Fruit fly (Drosophila melanogaster): ENCODE results near the gene CG32320.

Gene CG32320

DNA sequence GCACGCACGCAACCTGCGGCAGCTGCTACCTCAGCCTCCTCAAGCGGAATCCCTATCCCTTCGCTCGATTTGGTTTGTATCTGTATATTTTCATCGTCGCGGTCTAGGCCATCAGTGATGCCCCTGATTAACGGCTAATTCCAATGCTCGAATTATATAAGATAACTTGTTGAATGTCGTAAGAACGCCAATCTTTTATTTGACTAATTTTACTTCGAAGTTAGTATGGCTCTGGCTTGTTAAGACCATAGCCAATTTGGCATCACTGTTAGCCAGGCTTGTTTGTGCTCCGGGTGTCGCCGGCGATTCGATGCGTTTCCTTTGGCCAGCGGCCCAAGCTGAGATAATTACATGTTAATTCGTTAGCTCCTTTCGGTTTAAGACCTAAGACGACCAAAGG lies 15.6 kb downstream of the CG32320 start:
- no peak for TF ChIP-seq noc (tag; optimal IDR thresholded peaks at IDR 0.05)

- no peak for TF ChIP-seq noc (tag; optimal IDR thresholded peaks at IDR 0.05)
Observed at dm6 chr3L:1415931-1416330, 17.5 kb downstream of the CG32320 start, which contains the start of gene FucTD. Gene FucTD (plus strand): TSS chr3L:1416231.

DNA sequence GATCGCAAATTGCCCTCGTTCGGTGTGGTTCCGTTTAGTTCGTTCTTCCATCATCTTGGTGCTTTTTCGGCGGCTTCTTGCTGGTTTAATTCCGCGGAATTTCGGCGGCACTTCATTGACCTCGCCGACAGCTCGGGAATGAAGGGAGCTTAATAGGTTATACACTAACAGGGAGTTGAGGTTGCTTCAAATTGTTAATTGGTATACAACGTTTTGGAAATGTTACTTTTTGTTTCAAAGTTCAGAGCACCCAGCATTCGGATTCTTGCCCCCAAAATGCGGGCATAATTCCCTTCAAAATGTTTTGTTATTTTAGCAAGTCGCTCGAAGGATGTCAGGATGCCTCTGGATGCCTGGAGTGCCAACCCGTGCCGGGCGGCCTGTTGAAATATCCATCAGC lies 19.5 kb downstream of the CG32320 start:
- TF ChIP-seq noc (tag; optimal IDR thresholded peaks at IDR 0.05), result no peak

DNA sequence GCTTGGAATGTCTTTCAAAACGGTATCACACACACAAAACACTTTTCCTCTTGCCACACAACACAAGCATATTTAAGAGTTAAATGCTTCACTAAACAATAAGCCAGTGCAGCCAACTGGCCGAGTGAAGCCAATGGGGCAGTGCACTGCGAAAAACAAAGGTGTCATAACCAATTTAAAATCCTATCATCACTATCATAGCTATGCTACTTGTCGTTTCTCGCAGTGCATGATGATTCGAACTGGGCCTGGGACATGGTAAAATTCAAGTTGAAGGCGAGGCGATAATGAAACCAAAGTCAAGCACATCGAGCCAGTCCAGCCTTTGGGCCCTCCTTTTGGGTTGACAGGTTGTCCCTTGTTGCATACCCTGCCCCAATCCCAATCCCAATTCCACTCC lies 20.4 kb downstream of the CG32320 start:
- no peak for TF ChIP-seq noc (tag; optimal IDR thresholded peaks at IDR 0.05)

- TF ChIP-seq noc (tag; optimal IDR thresholded peaks at IDR 0.05), result no peak
Observed at dm6 chr3L:1419929-1420328, 21.5 kb downstream of the CG32320 start.

DNA sequence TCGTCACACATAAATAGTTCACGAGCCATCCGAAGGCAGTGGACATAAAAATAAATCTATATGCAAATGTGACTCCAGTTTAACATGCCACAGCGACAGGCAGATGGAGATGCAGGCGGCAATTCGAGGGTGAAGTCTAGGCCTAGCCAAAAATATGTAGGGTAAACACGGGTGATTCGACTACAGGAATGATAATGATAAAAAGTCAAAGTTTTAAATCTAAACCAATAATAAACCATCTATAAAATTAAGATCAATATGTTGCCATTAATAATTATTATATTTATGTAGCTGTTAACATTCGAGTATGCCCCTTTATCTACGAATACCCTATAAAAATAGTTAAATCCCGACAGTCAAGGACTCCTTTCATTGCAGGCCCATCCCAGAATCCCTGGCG lies 22.6 kb downstream of the CG32320 start:
- TF ChIP-seq noc (tag; optimal IDR thresholded peaks at IDR 0.05), result no peak

DNA sequence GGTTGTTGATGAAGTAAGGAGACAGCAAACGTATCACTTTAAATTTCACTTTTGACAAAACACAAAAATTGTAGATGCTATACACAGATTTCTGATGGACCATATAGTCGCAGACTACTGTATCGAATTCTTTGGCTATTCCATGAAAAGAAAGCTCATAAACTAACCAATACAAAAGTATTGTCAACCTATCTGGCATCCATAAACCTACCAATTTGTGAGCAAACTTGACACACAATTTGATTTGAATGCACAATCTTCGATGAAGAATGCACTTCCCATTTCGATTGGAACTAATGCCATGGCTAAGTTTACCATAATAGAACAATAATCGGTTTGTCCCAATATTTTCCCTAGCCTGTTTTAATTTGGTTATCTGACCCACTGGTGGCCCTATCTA lies 25.0 kb downstream of the CG32320 start, which contains the start of gene CG9173:
TSS of gene CG9173 (minus strand) at position 101 of the 400 bp plus-strand sequence.
- no peak for TF ChIP-seq noc (tag; optimal IDR thresholded peaks at IDR 0.05)

DNA sequence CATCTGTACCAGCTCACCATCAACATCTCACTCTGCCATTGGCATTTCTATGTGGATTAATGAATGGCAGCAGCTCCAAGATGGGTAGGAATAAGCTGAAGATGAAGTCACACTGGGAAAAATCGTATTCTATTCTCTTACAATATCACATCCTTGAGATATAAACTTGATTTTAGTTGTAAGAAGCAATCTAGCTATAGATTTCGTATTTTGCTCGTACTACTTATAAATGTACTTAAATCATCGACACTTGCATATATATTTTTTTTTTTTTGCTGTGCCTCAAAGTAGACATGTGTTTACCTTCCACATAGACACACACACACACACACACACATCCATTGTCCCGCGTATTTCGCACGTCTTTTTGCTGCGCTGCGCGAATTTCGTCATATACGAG lies 26.1 kb downstream of the CG32320 start:
- no peak for TF ChIP-seq noc (tag; optimal IDR thresholded peaks at IDR 0.05)

DNA sequence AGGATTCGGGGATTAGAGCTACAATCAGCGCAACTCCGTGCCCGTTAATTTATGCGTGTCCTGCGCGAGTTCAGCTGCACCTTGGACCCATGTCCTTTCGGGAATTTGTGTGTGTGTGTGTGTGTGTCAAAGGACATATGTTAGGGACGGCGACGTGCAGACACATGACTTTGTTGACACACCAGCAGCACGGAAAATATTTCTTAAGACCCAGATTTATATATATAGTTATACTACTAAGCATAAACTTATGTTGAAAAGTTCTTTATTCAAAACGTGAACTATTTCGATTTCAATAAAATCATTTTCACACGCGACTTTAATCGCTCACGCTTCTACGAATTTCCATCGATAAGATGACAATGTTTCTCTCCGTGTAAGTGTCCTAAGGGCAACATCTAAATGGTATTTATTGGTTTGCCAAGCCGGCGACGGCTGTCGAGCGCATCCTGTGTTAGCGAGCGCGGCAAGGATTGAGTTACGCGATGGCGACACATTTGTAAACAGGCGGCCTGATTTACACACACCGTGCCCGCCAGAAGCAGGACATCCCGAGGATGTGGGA lies 33.2 kb downstream of the CG32320 start:
- TF ChIP-seq noc (tag; optimal IDR thresholded peaks at IDR 0.05), result no peak

DNA sequence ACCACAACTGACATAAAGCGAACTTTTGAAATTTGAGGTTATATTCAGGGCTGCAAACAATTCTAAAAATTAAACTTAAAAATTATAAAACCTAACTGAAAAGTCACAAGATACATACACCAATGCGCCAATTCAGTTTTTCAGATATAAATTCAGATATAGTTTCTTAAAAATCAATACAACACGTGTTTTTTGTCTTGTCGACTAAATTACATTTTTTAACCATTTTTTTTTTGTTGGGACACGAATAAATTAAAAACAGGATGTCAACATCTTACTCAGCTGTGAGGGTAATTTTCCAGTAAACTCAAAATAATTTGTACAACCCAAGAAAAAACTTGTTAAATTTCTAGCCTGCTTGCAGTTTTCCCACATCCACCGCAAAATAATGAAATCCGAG lies 39.4 kb downstream of the CG32320 start, which contains the start of gene SA2:
TSS of gene SA2 (minus strand) at position 101 of the 400 bp plus-strand sequence.
- TF ChIP-seq noc (tag; optimal IDR thresholded peaks at IDR 0.05), result no peak

DNA sequence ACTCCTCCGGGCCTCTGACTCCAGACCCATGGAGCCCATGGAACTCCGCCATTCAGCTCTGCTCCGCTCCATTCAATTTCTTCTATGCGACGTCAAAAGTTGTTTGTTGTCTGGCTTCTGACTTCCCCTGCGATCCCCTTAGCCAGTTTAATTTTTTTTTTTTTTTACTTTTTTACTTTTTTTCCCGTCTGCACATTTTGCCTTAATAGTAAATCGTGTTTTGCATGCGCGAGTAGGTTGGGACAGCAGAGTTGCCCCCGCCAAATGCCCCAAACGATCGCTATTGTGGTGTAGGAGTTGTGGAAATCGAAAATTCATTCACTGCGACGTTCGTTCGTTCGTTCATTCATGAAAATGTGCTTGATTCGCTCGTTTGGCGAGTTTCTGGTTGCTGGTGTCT lies 42.6 kb downstream of the CG32320 start:
- TF ChIP-seq noc (tag; optimal IDR thresholded peaks at IDR 0.05), result no peak

dm6 chr3L:1442309-1442708 lies 43.9 kb downstream of the CG32320 start:
- TF ChIP-seq noc (tag; optimal IDR thresholded peaks at IDR 0.05), result no peak

- no peak for TF ChIP-seq noc (tag; optimal IDR thresholded peaks at IDR 0.05)
Observed at dm6 chr3L:1442906-1443305, 44.5 kb downstream of the CG32320 start.

DNA sequence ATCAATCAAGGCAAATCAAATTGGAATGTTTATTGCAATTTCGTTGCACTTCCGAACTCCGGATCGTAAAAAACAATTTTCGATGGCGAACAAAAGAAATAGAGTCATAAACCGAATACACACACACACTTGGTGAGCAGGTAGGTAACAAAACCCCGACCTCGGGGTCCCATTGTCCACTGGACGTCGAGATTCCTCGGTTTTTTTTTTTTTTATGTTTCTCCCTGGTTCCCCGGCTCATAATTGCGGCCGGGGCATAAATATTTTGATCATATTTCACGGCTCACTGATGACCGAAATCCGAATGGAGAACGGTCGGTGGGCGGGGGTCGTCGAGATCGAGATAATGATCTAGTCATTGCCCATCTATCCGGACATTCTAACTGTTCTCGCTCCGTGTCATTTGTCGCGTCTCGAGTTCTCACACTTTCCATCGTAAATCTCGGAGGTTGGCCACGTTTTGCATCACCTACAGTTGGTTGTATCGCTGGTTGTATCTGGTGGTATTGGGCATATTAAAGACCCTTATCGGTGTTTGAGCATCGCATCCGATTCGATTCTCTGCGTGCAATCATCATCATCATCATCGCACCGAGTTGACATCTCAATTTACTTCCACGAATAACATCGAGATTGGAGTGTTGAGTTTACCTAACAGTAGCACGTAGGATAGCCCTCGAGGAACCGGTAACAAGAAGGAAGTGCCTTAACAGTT lies 49.6 kb downstream of the CG32320 start:
- no peak for TF ChIP-seq noc (tag; optimal IDR thresholded peaks at IDR 0.05)

DNA sequence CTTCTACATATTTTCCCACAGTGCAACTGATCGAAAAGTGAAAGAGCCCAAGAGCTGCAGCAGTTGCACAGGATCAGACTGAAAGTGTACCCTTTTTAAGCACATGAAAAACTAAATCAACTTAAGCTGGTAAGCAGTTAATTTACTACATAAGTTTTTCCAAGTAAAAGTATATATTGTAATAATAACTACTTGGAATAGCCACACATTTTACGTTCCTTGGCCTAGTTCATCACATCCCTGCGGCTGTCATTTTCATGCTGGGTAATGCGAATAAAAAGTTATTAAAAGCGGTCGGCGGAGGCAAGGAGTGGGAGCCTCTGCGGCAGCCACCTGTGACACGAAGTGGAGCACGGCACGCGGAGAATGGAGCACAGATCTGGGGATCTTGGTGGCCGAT lies 52.6 kb downstream of the CG32320 start:
- no peak for TF ChIP-seq noc (tag; optimal IDR thresholded peaks at IDR 0.05)
